Worm (Caenorhabditis elegans) whole organism, late embryonic: Measurements from ENCODE around the gene F17E9.2.

Source experiments
- C38D4.7 ChIP-seq: fragments of 200-800 bp; sonication (Bioruptor generic); optimal IDR thresholded peaks from 2 replicates; lab custom pipeline; 2018; ENCODE audit warnings: mild to moderate bottlenecking, missing genetic modification characterization, moderate library complexity, missing compliant biosample characterization
- F13H6.1 ChIP-seq: sonication (generic microtip); optimal IDR thresholded peaks from 2 replicates; lab custom pipeline; 2016; ENCODE audit warnings: missing genetic modification characterization, missing compliant biosample characterization
- K02D7.2 ChIP-seq: sonication (generic microtip); optimal IDR thresholded peaks from 2 replicates; lab custom pipeline; 2017; ENCODE audit warnings: mild to moderate bottlenecking, missing genetic modification characterization, missing compliant biosample characterization
- K09A11.1 ChIP-seq: sonication (generic microtip); optimal IDR thresholded peaks from 2 replicates; lab custom pipeline; 2017; ENCODE audit warnings: antibody characterized with exemption, mild to moderate bottlenecking, missing genetic modification characterization, missing compliant biosample characterization; ENCODE audit not compliant: insufficient read depth
- ahr-1 ChIP-seq: sonication (generic microtip); optimal IDR thresholded peaks from 2 replicates; lab custom pipeline; 2016; ENCODE audit warnings: missing genetic modification characterization, missing compliant biosample characterization
- ceh-14 ChIP-seq: sonication (generic microtip); optimal IDR thresholded peaks from 2 replicates; lab custom pipeline; 2016; ENCODE audit warnings: missing genotype, missing genetic modification characterization, missing compliant biosample characterization
- ceh-18 ChIP-seq: sonication (generic microtip); optimal IDR thresholded peaks from 2 replicates; lab custom pipeline; 2016; ENCODE audit warnings: missing genetic modification characterization, missing compliant biosample characterization
- ceh-22 ChIP-seq: sonication (generic microtip); optimal IDR thresholded peaks from 2 replicates; lab custom pipeline; 2017; ENCODE audit warnings: missing biosample characterization, missing genetic modification characterization
- ceh-31 ChIP-seq: sonication (generic microtip); optimal IDR thresholded peaks from 2 replicates; lab custom pipeline; 2016; ENCODE audit warnings: missing genetic modification characterization, missing compliant biosample characterization
- ceh-45 ChIP-seq: fragments of 200-800 bp; sonication (Bioruptor generic); IDR thresholded peaks from 2 replicates; pipeline ENCODE4 v1.3.6; 2022; ENCODE audit warnings: missing genetic modification reagents, missing genetic modification characterization, missing compliant biosample characterization
- ceh-6 ChIP-seq: fragments of 200-800 bp; sonication (Bioruptor generic); optimal IDR thresholded peaks from 2 replicates; lab custom pipeline; 2018; ENCODE audit warnings: mild to moderate bottlenecking, missing genetic modification characterization, missing compliant biosample characterization
- ceh-9 ChIP-seq: sonication (generic microtip); optimal IDR thresholded peaks from 2 replicates; lab custom pipeline; 2016; ENCODE audit warnings: mild to moderate bottlenecking, missing genetic modification characterization, inconsistent platforms, missing compliant biosample characterization
- che-1 ChIP-seq: sonication (generic microtip); optimal IDR thresholded peaks from 2 replicates; lab custom pipeline; 2016; ENCODE audit warnings: mild to moderate bottlenecking, missing genetic modification characterization, missing compliant biosample characterization
- dmd-4 ChIP-seq: sonication (generic microtip); optimal IDR thresholded peaks from 2 replicates; lab custom pipeline; 2016; ENCODE audit warnings: borderline replicate concordance, missing genetic modification characterization, missing compliant biosample characterization
- elt-4 ChIP-seq: sonication (generic microtip); optimal IDR thresholded peaks from 2 replicates; lab custom pipeline; 2016; ENCODE audit warnings: missing genetic modification characterization, missing compliant biosample characterization
- ets-4 ChIP-seq: sonication (generic microtip); optimal IDR thresholded peaks from 2 replicates; lab custom pipeline; 2016; ENCODE audit warnings: missing genetic modification characterization, missing compliant biosample characterization
- fax-1 ChIP-seq: sonication (generic microtip); optimal IDR thresholded peaks from 2 replicates; lab custom pipeline; 2016; ENCODE audit warnings: missing genotype, missing genetic modification characterization, missing compliant biosample characterization
- hlh-15 ChIP-seq: sonication (generic microtip); optimal IDR thresholded peaks from 2 replicates; lab custom pipeline; 2016; ENCODE audit warnings: missing genetic modification characterization, missing compliant biosample characterization
- hlh-30 ChIP-seq: sonication (generic microtip); optimal IDR thresholded peaks from 2 replicates; lab custom pipeline; 2017; ENCODE audit warnings: antibody characterized with exemption, missing genetic modification characterization, missing compliant biosample characterization; ENCODE audit not compliant: insufficient read depth
- hlh-8 ChIP-seq: sonication (generic microtip); optimal IDR thresholded peaks from 2 replicates; lab custom pipeline; 2016; ENCODE audit warnings: missing genotype, missing genetic modification characterization, missing compliant biosample characterization
- lin-11 ChIP-seq: fragments of 200-800 bp; sonication (Bioruptor generic); optimal IDR thresholded peaks from 2 replicates; lab custom pipeline; 2018; ENCODE audit warnings: mild to moderate bottlenecking, missing genetic modification characterization, missing compliant biosample characterization
- madf-2 ChIP-seq: sonication (generic microtip); optimal IDR thresholded peaks from 2 replicates; lab custom pipeline; 2017; ENCODE audit warnings: missing genetic modification characterization, missing compliant biosample characterization
- mec-3 ChIP-seq: sonication (generic microtip); optimal IDR thresholded peaks from 2 replicates; lab custom pipeline; 2016; ENCODE audit warnings: borderline replicate concordance, missing genetic modification characterization, missing compliant biosample characterization
- nhr-11 ChIP-seq: fragments of 150-350 bp; optimal IDR thresholded peaks from 2 replicates; lab custom pipeline; 2014; ENCODE audit warnings: missing biosample characterization, missing genetic modification characterization
- odd-2 ChIP-seq: sonication (generic microtip); optimal IDR thresholded peaks from 2 replicates; lab custom pipeline; 2017; ENCODE audit warnings: antibody characterized with exemption, mild to moderate bottlenecking, missing genetic modification characterization, missing compliant biosample characterization
- pag-3 ChIP-seq: sonication (generic microtip); optimal IDR thresholded peaks from 2 replicates; lab custom pipeline; 2016; ENCODE audit warnings: missing compliant biosample characterization, missing genetic modification characterization, borderline replicate concordance
- pax-1 ChIP-seq: fragments of 150-350 bp; optimal IDR thresholded peaks from 2 replicates; lab custom pipeline; 2014; ENCODE audit warnings: missing biosample characterization, missing genetic modification characterization
- pha-2 ChIP-seq: sonication (generic microtip); optimal IDR thresholded peaks from 2 replicates; lab custom pipeline; 2017; ENCODE audit warnings: mild to moderate bottlenecking, missing genetic modification characterization, missing compliant biosample characterization
- pha-4 ChIP-seq: fragments of 150-350 bp; optimal IDR thresholded peaks from 2 replicates; lab custom pipeline; 2018; ENCODE audit warnings: missing biosample characterization, missing genetic modification reagents, missing genetic modification characterization
- pqm-1 ChIP-seq: sonication (generic microtip); optimal IDR thresholded peaks from 2 replicates; lab custom pipeline; 2016; ENCODE audit warnings: missing genetic modification characterization, missing compliant biosample characterization
- pros-1 ChIP-seq: fragments of 150-350 bp; optimal IDR thresholded peaks from 2 replicates; lab custom pipeline; 2014; ENCODE audit warnings: missing biosample characterization, missing genetic modification reagents, missing genetic modification characterization
- rnt-1 ChIP-seq: sonication (generic microtip); optimal IDR thresholded peaks from 2 replicates; lab custom pipeline; 2016; ENCODE audit warnings: missing genetic modification characterization, missing compliant biosample characterization
- sdc-2 ChIP-seq: sonication (generic microtip); optimal IDR thresholded peaks from 2 replicates; lab custom pipeline; 2016; ENCODE audit warnings: missing genotype, missing genetic modification characterization, missing compliant biosample characterization
- ttx-3 ChIP-seq: sonication (generic microtip); optimal IDR thresholded peaks from 2 replicates; lab custom pipeline; 2016; ENCODE audit warnings: missing genetic modification reagents, missing genetic modification characterization, missing compliant biosample characterization
- unc-86 ChIP-seq: sonication (generic microtip); optimal IDR thresholded peaks from 2 replicates; lab custom pipeline; 2016; ENCODE audit warnings: missing genetic modification characterization, missing compliant biosample characterization
- zip-5 ChIP-seq: sonication (generic microtip); optimal IDR thresholded peaks from 2 replicates; lab custom pipeline; 2016; ENCODE audit warnings: missing genetic modification characterization, missing compliant biosample characterization
- ztf-16 ChIP-seq: sonication (generic microtip); optimal IDR thresholded peaks from 2 replicates; lab custom pipeline; 2017; ENCODE audit warnings: missing genetic modification characterization, missing compliant biosample characterization

Gene F17E9.2

DNA sequence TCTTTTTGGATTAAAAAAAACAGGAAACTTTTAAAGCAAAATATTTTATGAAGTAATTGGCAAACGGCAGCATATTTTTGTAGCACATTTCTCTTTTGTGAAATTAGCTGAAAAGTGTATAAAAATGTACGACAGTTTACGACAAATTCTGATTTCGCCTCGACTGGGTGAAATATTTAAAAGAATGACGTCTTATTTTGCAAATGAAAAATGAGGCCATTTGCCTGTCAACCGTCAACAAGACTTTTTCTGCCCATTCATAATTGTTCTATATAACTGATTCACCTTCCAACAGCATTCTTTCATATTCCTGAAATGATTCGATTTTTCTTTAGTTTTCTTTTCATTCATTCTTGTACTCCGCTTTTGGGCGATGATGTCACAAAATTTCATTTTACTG lies at the start of gene F17E9.2, which contains the start of gene col-116:
F17E9.2 (plus strand) TSS at position 301 of the 400 bp plus-strand sequence.
col-116 (plus strand) TSS at position 315 of the 400 bp plus-strand sequence.
- no peak for TF ChIP-seq ceh-14
- TF ChIP-seq elt-4 (tag; lab: Kevin White, UChicago) = no peak

DNA sequence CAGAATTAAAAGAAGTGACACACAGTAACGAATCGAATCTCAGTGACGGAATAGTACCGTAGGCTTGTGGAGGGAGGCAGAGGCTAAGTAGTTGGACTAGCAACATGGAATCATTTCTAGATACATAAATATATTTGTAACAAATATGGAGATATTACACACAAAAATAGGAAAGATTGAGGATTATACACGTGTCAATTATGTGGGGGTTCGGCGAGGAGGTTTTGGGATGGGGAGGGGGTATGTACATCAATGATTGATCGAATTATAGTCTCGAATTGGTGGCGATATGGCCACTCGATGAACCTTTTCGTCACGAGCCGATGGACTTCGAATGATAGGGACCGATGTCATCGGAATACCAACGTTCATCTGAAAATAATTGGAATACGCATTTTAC lies 48.3 kb upstream of the F17E9.2 start:
- no peak for TF ChIP-seq nhr-11 (tag; lab: Kevin White, UChicago)
- TF ChIP-seq hlh-8 = no peak
- TF ChIP-seq pha-2 = no peak
- no peak for TF ChIP-seq che-1 (tag; lab: Kevin White, UChicago)
- TF ChIP-seq ceh-9 (tag; lab: Kevin White, UChicago) = no peak
- TF ChIP-seq madf-2 (tag; lab: Kevin White, UChicago) = no peak
- no peak for TF ChIP-seq zip-5 (tag; lab: Kevin White, UChicago)
- TF ChIP-seq ceh-14 = no peak
- TF ChIP-seq ahr-1 = no peak
- TF ChIP-seq dmd-4 (tag; lab: Kevin White, UChicago) = no peak
- TF ChIP-seq F13H6.1 (tag; lab: Kevin White, UChicago) = no peak
- no peak for TF ChIP-seq hlh-15
- no peak for TF ChIP-seq K02D7.2
- no peak for TF ChIP-seq ets-4
- TF ChIP-seq ceh-18 (tag; lab: Kevin White, UChicago) = no peak
- no peak for TF ChIP-seq lin-11 (tag; lab: Kevin White, UChicago)
- TF ChIP-seq odd-2 (tag; lab: Kevin White, UChicago) = no peak
- no peak for TF ChIP-seq pros-1
- no peak for TF ChIP-seq ceh-6
- TF ChIP-seq hlh-30 (tag; lab: Kevin White, UChicago) = no peak

DNA sequence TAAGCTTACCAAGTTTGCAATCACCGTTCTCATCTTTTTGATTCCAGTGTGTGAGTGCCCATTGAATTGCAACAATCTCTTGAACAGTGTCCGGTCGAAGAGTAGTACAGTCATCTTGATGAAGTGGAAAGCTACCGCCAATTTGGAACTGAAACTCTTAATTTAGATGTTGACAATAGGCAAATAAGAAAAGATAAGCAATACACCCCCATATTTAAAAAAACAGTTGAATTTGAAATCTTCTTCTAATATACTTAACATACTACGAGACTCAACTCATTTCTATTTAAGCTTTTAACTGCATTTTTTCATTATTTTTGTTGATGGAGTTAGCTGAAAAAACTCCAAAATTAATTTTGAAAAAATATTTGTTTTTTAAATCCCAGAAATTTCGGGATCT lies 43.6 kb upstream of the F17E9.2 start:
- TF ChIP-seq ttx-3 (tag; lab: Kevin White, UChicago) (no peak), F13H6.1 (tag; lab: Kevin White, UChicago) (no peak), K09A11.1 (tag; lab: Kevin White, UChicago) (no peak), pag-3 (tag; lab: Kevin White, UChicago) (no peak), unc-86 (no peak), ztf-16 (tag; lab: Kevin White, UChicago) (no peak), rnt-1 (tag; lab: Kevin White, UChicago) (no peak), elt-4 (tag; lab: Kevin White, UChicago) (no peak), pha-4 (tag; lab: Kevin White, UChicago) (no peak)

DNA sequence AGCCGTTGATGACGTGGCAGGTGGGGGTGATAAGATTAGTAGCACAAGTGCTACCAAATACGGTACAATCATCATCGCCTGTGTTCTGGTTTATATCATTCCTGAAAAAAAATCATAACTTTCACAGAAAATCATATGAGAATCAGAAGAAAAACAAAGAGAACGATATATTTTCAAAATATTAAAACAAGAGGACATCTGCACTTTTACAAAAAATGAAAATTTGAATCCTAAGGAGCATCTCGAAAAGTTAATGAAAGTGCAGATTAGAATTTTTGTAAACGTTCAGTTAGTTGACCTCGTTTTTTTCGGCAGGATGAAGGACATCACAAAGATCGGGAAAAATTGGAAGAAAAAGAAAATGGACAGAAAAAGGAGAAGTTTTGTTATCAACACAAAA lies 42.8 kb upstream of the F17E9.2 start, which contains the start of gene F35H10.10:
F35H10.10 (minus strand) TSS at position 101 of the 400 bp plus-strand sequence.
- TF ChIP-seq C38D4.7 (GFP tag; lab: Kevin White, UChicago) = no peak
- TF ChIP-seq ceh-6 = no peak
- TF ChIP-seq K02D7.2 = no peak
- TF ChIP-seq sdc-2 (tag; lab: Kevin White, UChicago) = no peak
- TF ChIP-seq pqm-1 (tag; lab: Kevin White, UChicago) = no peak
- no peak for TF ChIP-seq ceh-22 (tag; lab: Kevin White, UChicago)
- no peak for TF ChIP-seq mec-3 (tag; lab: Kevin White, UChicago)
- no peak for TF ChIP-seq fax-1 (tag; lab: Kevin White, UChicago)
- TF ChIP-seq ceh-14 = no peak
- no peak for TF ChIP-seq ets-4
- no peak for TF ChIP-seq pax-1 (tag; lab: Kevin White, UChicago)
- TF ChIP-seq rnt-1 (tag; lab: Kevin White, UChicago) = no peak
- no peak for TF ChIP-seq odd-2 (tag; lab: Kevin White, UChicago)
- TF ChIP-seq ceh-31 (tag; lab: Kevin White, UChicago) = no peak
- no peak for TF ChIP-seq che-1 (tag; lab: Kevin White, UChicago)
- no peak for TF ChIP-seq ceh-45 (GFP tag; lab: Robert Waterston, UW)
